Fruit fly (Drosophila melanogaster): ENCODE results near the gene CG9095.

- TF ChIP-seq CG30020 (tag; optimal IDR thresholded peaks at IDR 0.05) (no peak), CG10321 (GFP tag; IDR thresholded peaks at IDR 0.05) (no peak), CG15011 (GFP tag; optimal IDR thresholded peaks at IDR 0.05) (peak; percentile 31), CG7745 (tag; optimal IDR thresholded peaks at IDR 0.05) (no peak)
Measured at dm6 chrX:15120116-15120515, 42.9 kb downstream of the CG9095 start.
